Worm (Caenorhabditis elegans) whole organism, L2 larva: ENCODE data around the gene F45C12.17.

Experiments
- C34F6.9 ChIP-seq: fragments of 150-350 bp; optimal IDR thresholded peaks from 2 replicates; lab custom pipeline; 2014; ENCODE audit warnings: missing biosample characterization, missing genetic modification characterization
- R02D3.7 ChIP-seq: fragments of 150-350 bp; optimal IDR thresholded peaks from 2 replicates; lab custom pipeline; 2014; ENCODE audit warnings: missing biosample characterization, missing genetic modification characterization
- ZK546.5 ChIP-seq: sonication (generic microtip); optimal IDR thresholded peaks from 2 replicates; lab custom pipeline; 2017; ENCODE audit warnings: missing biosample characterization, missing genetic modification characterization
- aly-2 ChIP-seq: fragments of 150-350 bp; optimal IDR thresholded peaks from 2 replicates; lab custom pipeline; 2014; ENCODE audit warnings: missing biosample characterization, missing genetic modification characterization
- blmp-1 ChIP-seq: sonication (generic microtip); optimal IDR thresholded peaks from 2 replicates; lab custom pipeline; 2017; ENCODE audit warnings: missing genetic modification characterization, mild to moderate bottlenecking, missing compliant biosample characterization, antibody characterized with exemption, moderate library complexity; ENCODE audit not compliant: insufficient read depth
- ceh-16 ChIP-seq: fragments of 150-350 bp; optimal IDR thresholded peaks from 2 replicates; lab custom pipeline; 2014; ENCODE audit warnings: missing biosample characterization, missing genetic modification characterization
- ceh-82 ChIP-seq: fragments of 150-350 bp; optimal IDR thresholded peaks from 2 replicates; lab custom pipeline; 2014; ENCODE audit warnings: missing biosample characterization, missing genetic modification characterization
- crh-2 ChIP-seq: sonication (generic microtip); optimal IDR thresholded peaks from 2 replicates; lab custom pipeline; 2017; ENCODE audit warnings: missing biosample characterization, missing genetic modification characterization
- elt-3 ChIP-seq: sonication (generic microtip); optimal IDR thresholded peaks from 2 replicates; lab custom pipeline; 2017; ENCODE audit warnings: missing biosample characterization, missing genetic modification characterization
- fos-1 ChIP-seq: fragments of 150-350 bp; optimal IDR thresholded peaks from 2 replicates; lab custom pipeline; 2014; ENCODE audit warnings: missing biosample characterization, missing genetic modification characterization
- lin-13 ChIP-seq: fragments of 150-350 bp; optimal IDR thresholded peaks from 2 replicates; lab custom pipeline; 2014; ENCODE audit warnings: missing biosample characterization, missing genetic modification reagents, missing genetic modification characterization
- mab-5 ChIP-seq: fragments of 150-350 bp; optimal IDR thresholded peaks from 2 replicates; lab custom pipeline; 2014; ENCODE audit warnings: missing biosample characterization, missing genetic modification characterization
- mbf-1 ChIP-seq: sonication (generic microtip); optimal IDR thresholded peaks from 2 replicates; lab custom pipeline; 2017; ENCODE audit warnings: missing biosample characterization, missing genetic modification characterization
- mdl-1 ChIP-seq, 2 experiments: fragments of 150-350 bp in 1 of 2; sonication (generic microtip) in 1 of 2; optimal IDR thresholded peaks; 2 replicates each; lab custom pipeline; 2017; ENCODE audit warnings: missing biosample characterization in 2 of 2, missing genetic modification characterization in 2 of 2
- nhr-11 ChIP-seq: fragments of 150-350 bp; optimal IDR thresholded peaks from 2 replicates; lab custom pipeline; 2014; ENCODE audit warnings: missing biosample characterization, missing genetic modification characterization
- nhr-12 ChIP-seq: fragments of 150-350 bp; optimal IDR thresholded peaks from 2 replicates; lab custom pipeline; 2014; ENCODE audit warnings: missing biosample characterization, missing genetic modification characterization
- nhr-21 ChIP-seq: fragments of 150-350 bp; optimal IDR thresholded peaks from 2 replicates; lab custom pipeline; 2014; ENCODE audit warnings: missing biosample characterization, missing genetic modification characterization
- nhr-23 ChIP-seq: fragments of 150-350 bp; optimal IDR thresholded peaks from 2 replicates; lab custom pipeline; 2014; ENCODE audit warnings: missing biosample characterization, missing genetic modification reagents, missing genetic modification characterization
- nhr-25 ChIP-seq: fragments of 150-350 bp; sonication (generic microtip); optimal IDR thresholded peaks from 3 replicates; lab custom pipeline; 2014; ENCODE audit warnings: missing biosample characterization, missing genetic modification characterization
- nhr-6 ChIP-seq: fragments of 150-350 bp; optimal IDR thresholded peaks from 2 replicates; lab custom pipeline; 2014; ENCODE audit warnings: missing biosample characterization, missing genetic modification characterization
- nhr-77 ChIP-seq: fragments of 150-350 bp; optimal IDR thresholded peaks from 2 replicates; lab custom pipeline; 2014; ENCODE audit warnings: missing biosample characterization, missing genetic modification characterization
- peb-1 ChIP-seq: fragments of 150-350 bp; optimal IDR thresholded peaks from 2 replicates; lab custom pipeline; 2014; ENCODE audit warnings: missing biosample characterization, missing genetic modification characterization
- sem-4 ChIP-seq: fragments of 150-350 bp; optimal IDR thresholded peaks from 2 replicates; lab custom pipeline; 2014; ENCODE audit warnings: missing biosample characterization, missing genetic modification reagents, missing genetic modification characterization
- skn-1 ChIP-seq: sonication (generic microtip); optimal IDR thresholded peaks from 2 replicates; lab custom pipeline; 2017; ENCODE audit warnings: missing biosample characterization, missing genetic modification characterization
- sma-3 ChIP-seq: sonication (generic microtip); optimal IDR thresholded peaks from 2 replicates; lab custom pipeline; 2016; ENCODE audit warnings: missing genetic modification reagents, missing genetic modification characterization, missing compliant biosample characterization
- snpc-4 ChIP-seq: fragments of 150-350 bp; optimal IDR thresholded peaks from 2 replicates; lab custom pipeline; 2014; ENCODE audit warnings: missing biosample characterization, missing genetic modification characterization
- unc-39 ChIP-seq: fragments of 150-350 bp; optimal IDR thresholded peaks from 2 replicates; lab custom pipeline; 2014; ENCODE audit warnings: missing biosample characterization, missing genetic modification characterization
- unc-55 ChIP-seq: fragments of 150-350 bp; sonication (generic microtip); optimal IDR thresholded peaks from 3 replicates; lab custom pipeline; 2014; ENCODE audit warnings: missing biosample characterization, missing genetic modification reagents, missing genetic modification characterization
- ztf-1 ChIP-seq: fragments of 200-800 bp; sonication (Bioruptor generic); conservative IDR thresholded peaks from 2 replicates; pipeline ENCODE4 v1.3.6; 2022; ENCODE audit warnings: missing genetic modification characterization, missing compliant biosample characterization
- ztf-11 ChIP-seq: sonication (generic microtip); optimal IDR thresholded peaks from 2 replicates; lab custom pipeline; 2017; ENCODE audit warnings: missing biosample characterization, missing genetic modification characterization
- ztf-4 ChIP-seq: fragments of 150-350 bp; optimal IDR thresholded peaks from 2 replicates; lab custom pipeline; 2014; ENCODE audit warnings: missing biosample characterization, missing genetic modification characterization

Gene F45C12.17

DNA sequence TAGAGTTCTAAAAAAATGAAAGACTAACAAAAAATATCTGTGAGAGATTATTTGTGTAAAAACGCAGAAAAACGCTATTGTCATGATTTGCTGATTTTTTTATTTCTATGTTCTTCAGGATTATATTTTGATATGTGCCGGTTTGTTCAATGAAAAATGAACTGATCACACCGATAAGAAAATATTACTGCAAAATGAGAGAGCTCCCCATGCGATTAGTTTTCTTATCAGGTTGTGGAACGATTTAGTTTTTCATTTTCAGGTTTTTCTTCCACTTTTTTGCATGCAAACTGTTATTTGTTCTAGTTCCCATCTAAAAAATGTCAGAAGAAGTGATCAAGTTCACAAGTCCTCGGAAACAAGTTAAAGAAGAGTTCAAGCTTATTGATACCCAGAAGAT, 2.3 kb downstream of the F45C12.17 start, which contains the start of gene btb-9:
TSS of gene btb-9 (plus strand) at position 254 of the 400 bp plus-strand sequence.
- no peak for TF ChIP-seq nhr-25 (tag; lab: Kevin White, UChicago)
- TF ChIP-seq snpc-4, result no peak
- peak; percentile 87 for TF ChIP-seq fos-1 (tag; lab: Kevin White, UChicago)
- TF ChIP-seq crh-2 (tag; lab: Kevin White, UChicago), result peak; percentile 41
- TF ChIP-seq, all 48 proteins: peak for 2

DNA sequence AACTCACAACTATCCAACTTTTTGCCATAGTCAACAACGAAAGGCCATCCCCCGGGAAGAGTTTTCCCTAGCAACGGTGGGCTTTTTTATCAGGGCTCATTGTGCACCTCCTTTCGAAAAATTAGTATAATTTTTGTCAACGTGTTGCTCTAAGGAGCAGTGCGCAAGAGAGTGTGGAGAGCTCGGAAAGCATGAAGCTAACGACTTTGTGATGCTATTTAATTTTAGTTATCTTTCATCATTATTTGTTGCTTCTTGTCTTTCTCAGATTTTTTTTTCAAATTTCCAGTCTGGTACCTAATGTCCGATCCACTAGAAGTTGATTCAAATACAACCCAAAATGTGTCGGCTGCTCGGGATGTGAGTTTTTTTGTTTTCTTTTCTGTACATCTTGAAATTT, 4.2 kb downstream of the F45C12.17 start, which contains the start of gene ceh-81:
TSS of gene ceh-81 (plus strand) at position 301 of the 400 bp plus-strand sequence.
- TF ChIP-seq ztf-4 (no peak), nhr-6 (tag; lab: Kevin White, UChicago) (no peak), nhr-25 (tag; lab: Kevin White, UChicago) (no peak), elt-3 (tag; lab: Kevin White, UChicago) (no peak), R02D3.7 (tag; lab: Kevin White, UChicago) (no peak)

DNA sequence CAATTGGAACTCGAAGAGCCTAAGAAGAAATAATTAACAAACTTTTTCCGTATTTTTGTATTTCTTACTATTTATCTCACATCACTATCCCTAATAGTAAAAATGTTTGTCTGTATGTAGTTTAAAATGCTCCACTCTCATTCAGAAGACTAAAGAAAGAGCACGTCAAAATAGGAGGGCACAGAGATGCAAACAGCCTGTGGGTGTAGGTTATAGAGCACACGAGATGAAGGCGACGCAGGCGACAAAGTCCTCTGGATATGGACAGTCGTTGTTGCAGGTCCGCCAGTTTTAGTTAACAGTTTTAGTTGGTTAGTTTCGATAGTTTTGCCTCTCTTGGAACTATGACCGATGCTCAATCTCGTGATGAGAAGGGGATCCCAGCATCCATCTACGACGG, 6.0 kb downstream of the F45C12.17 start, which contains the start of gene ceh-82:
TSS of gene ceh-82 (plus strand) at position 301 of the 400 bp plus-strand sequence.
- no peak for TF ChIP-seq unc-55 (GFP tag; lab: Kevin White, UChicago)
- TF ChIP-seq peb-1, result no peak
- no peak for TF ChIP-seq ceh-82
- TF ChIP-seq sem-4 (tag; lab: Kevin White, UChicago), result no peak
- no peak for TF ChIP-seq nhr-11 (tag; lab: Kevin White, UChicago)
- no peak for TF ChIP-seq ztf-1
- TF ChIP-seq fos-1 (tag; lab: Kevin White, UChicago), result no peak
- TF ChIP-seq C34F6.9 (tag; lab: Kevin White, UChicago), result no peak
- no peak for TF ChIP-seq nhr-25 (tag; lab: Kevin White, UChicago)
- TF ChIP-seq ceh-16 (tag; lab: Kevin White, UChicago), result no peak
- TF ChIP-seq aly-2 (tag; lab: Kevin White, UChicago), result no peak
- TF ChIP-seq ZK546.5 (tag; lab: Kevin White, UChicago), result no peak

DNA sequence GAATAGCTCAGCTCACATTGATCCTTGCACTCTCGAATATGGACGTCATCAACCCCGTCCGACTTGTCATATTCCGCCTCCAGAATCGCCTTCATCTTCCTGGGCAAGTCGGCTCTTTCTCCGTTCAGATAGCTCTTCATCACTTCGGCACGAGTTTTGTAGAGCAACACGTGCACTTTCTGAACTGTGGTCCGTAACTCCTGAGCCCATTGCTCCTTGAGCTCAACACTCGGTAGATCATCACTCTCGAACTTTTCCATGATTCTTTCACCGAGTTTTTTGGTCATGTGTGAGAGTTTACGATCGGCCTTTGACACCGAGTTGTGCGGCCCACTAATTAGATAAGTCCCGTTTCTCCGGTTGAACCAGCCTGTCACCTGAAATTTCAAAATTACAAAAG, 9.2 kb downstream of the F45C12.17 start:
- TF ChIP-seq snpc-4 (no peak), fos-1 (tag; lab: Kevin White, UChicago) (no peak), sma-3 (GFP tag; lab: Kevin White, UChicago) (no peak)

DNA sequence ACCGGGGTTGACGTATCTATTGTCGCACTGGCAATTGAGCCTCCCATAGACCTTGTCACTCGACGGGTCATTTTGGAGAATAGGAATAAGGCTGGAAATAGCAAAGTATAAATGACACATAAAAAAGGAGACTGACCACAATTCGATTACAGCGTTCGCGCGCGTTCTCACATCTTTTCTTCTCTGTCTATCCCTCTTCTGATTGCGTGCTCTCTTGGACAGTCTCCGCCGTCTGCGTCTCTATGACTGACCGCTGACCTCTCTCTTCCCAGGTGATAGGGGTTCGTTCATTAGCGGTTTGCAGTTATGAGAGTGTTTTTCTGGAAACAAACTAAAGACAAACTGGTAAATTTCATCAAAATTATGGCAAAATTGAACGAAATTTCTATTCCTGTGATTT, 10.4 kb downstream of the F45C12.17 start, which contains the start of gene ceh-83:
TSS of gene ceh-83 (minus strand) at position 181 of the 400 bp plus-strand sequence.
- no peak for TF ChIP-seq mdl-1 (tag; optimal IDR thresholded peaks at IDR 0.05; lab: Kevin White, UChicago)
- TF ChIP-seq fos-1 (tag; lab: Kevin White, UChicago), result peak; percentile 49

DNA sequence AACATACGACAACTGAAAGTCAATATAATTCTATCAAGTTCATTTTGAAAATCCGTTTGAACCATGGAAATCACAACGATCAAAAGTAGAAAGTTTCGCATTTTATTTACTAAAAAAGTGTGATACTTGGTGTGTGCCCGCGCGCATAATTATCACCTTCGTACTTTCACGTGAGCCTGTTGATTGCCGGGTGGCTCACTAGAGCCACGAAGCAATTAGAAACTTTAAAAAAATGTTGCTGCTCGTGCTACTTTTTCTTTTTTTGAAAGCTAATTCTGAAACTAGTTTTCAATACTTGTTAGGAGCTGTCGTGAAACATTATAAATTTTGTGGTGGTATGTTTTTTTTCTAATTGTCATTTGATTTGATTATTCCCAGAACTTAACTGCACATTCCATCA, 12.9 kb downstream of the F45C12.17 start, which contains the start of the genes irld-9 and irld-33:
TSS of gene irld-9 (minus strand) at position 101 of the 400 bp plus-strand sequence.
TSS of gene irld-33 (plus strand) at position 209 of the 400 bp plus-strand sequence.
- TF ChIP-seq mbf-1 (tag; lab: Kevin White, UChicago), result no peak
- TF ChIP-seq unc-39 (tag; lab: Kevin White, UChicago), result no peak
- no peak for TF ChIP-seq C34F6.9 (tag; lab: Kevin White, UChicago)
- no peak for TF ChIP-seq lin-13 (GFP tag; lab: Kevin White, UChicago)
- no peak for TF ChIP-seq nhr-77
- TF ChIP-seq blmp-1 (tag; lab: Kevin White, UChicago), result no peak
- TF ChIP-seq nhr-21 (tag; lab: Kevin White, UChicago), result no peak
- no peak for TF ChIP-seq mab-5 (tag; lab: Kevin White, UChicago)
- TF ChIP-seq nhr-23 (tag; lab: Kevin White, UChicago), result no peak
- TF ChIP-seq, all 48 proteins: peak for 0

DNA sequence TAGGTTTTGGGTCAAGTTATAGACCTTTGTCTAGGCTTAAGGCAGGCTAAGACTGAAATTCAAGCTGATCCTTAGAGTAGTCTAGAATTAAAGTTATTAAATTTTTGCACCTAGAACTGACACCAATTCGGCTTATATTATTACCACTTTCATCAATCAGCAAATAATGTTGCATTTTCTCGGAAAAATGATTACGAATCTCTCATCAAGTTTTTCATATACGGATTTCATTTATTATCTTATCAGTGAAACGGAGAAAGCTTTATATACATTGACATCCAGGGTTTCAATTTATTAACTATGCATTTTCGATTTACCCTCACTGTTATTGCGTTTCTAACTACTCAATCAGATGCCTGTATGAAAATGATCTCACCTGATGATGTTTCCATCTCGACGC, 15.3 kb downstream of the F45C12.17 start, which contains the start of gene K07G6.1:
TSS of gene K07G6.1 (plus strand) at position 301 of the 400 bp plus-strand sequence.
- no peak for TF ChIP-seq skn-1 (tag; lab: Kevin White, UChicago)
- no peak for TF ChIP-seq aly-2 (tag; lab: Kevin White, UChicago)
- TF ChIP-seq unc-55 (GFP tag; lab: Kevin White, UChicago), result no peak
- TF ChIP-seq peb-1, result no peak
- no peak for TF ChIP-seq nhr-12 (tag; lab: Kevin White, UChicago)
- no peak for TF ChIP-seq nhr-77
- TF ChIP-seq sem-4 (tag; lab: Kevin White, UChicago), result no peak
- TF ChIP-seq ztf-11 (tag; lab: Kevin White, UChicago), result no peak
